Worm (Caenorhabditis elegans) whole organism, midembryonic: ENCODE results near the gene smk-1.

Experiments used
- klf-2 ChIP-seq: fragments of 200-800 bp; sonication (Bioruptor generic); conservative IDR thresholded peaks from 2 replicates; pipeline ENCODE4 v1.3.6; 2022; ENCODE audit warnings: missing genetic modification reagents, missing genetic modification characterization, missing compliant biosample characterization
- ref-1 ChIP-seq: fragments of 200-800 bp; sonication (Bioruptor generic); conservative IDR thresholded peaks from 2 replicates; pipeline ENCODE4 v1.3.6; 2022; ENCODE audit warnings: missing genetic modification reagents, missing genetic modification characterization, missing compliant biosample characterization
- tab-1 ChIP-seq: fragments of 200-800 bp; sonication (Bioruptor generic); IDR thresholded peaks from 2 replicates; pipeline ENCODE4 v1.3.6; 2022; ENCODE audit warnings: missing genetic modification characterization, missing compliant biosample characterization

DNA sequence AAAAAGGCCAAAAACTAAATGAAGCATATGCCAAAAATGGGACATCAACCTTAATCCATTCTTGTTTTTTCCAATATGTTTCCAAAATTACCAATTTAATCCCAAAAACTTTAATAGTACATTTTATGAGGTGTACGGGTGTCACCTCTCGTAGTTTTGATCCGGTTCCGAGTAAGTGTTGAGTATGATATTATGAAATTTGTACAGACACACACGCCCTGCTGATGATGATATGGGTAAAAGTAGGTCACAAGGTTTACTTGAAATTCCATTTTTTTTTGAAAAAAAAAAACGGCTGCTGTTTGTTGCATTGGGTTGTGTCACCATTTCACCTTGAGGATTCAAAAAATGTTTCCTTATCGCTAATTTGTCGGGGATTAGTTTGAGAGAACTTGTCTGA is 50.3 kb downstream of the smk-1 start:
- no peak for TF ChIP-seq ref-1 (GFP tag; lab: Robert Waterston, UW)
- TF ChIP-seq klf-2 (GFP tag; lab: Robert Waterston, UW), result no peak
- TF ChIP-seq tab-1 (GFP tag; lab: Robert Waterston, UW), result no peak
